In the genomic region with DNA sequence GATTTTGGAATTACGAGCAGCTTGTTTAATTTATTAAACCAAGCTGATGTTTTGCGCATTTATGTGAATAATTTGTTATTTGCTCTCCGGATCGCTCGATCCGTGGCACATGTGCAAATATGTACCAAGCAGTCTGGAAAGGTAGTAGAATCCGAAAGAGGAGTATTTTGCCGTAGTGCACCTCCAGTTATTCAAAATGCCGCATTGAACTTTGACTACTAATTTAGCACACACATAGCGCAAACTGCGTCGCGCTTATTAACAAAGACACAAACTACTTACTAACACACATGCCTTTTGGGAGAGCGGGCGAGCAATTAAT, we compare ENCODE assay signal across 1 fruit fly cellular context.
TF ChIP-seq lines count a peak whose summit lies in the region.

No protein-coding gene starts in this region.

TF ChIP-seq in whole organism, embryonic, 481 proteins besides CTCF, POLR2A, EP300 and RAD21 (continued from another document and continues in another):
- TF ChIP-seq Eip74EF (GFP tag; optimal IDR thresholded peaks at IDR 0.05; lab: Kevin White, UChicago) (no peak), Kr (GFP tag; optimal IDR thresholded peaks at IDR 0.05; lab: Kevin White, UChicago) (no peak), Fer3 (tag; optimal IDR thresholded peaks at IDR 0.05; lab: Kevin White, UChicago) (peak; percentile 45), esg (GFP tag; conservative IDR thresholded peaks at IDR 0.05; lab: Robert Waterston, UW) (no peak), ind (GFP tag; optimal IDR thresholded peaks at IDR 0.05; lab: Kevin White, UChicago) (no peak), CG16779 (GFP tag; IDR thresholded peaks at IDR 0.05; lab: Robert Waterston, UW) (no peak), fd102C (GFP tag; optimal IDR thresholded peaks at IDR 0.05; lab: Kevin White, UChicago) (no peak), Dek (tag; optimal IDR thresholded peaks at IDR 0.05; lab: Kevin White, UChicago) (peak; percentile 19), nau (GFP tag; optimal IDR thresholded peaks at IDR 0.05; lab: Kevin White, UChicago) (no peak), CG3726 (GFP tag; IDR thresholded peaks at IDR 0.05; lab: Robert Waterston, UW) (no peak), CG10209 (GFP tag; optimal IDR thresholded peaks at IDR 0.05; lab: Kevin White, UChicago) (peak; percentile 33), jumu (GFP tag; optimal IDR thresholded peaks at IDR 0.05; lab: Kevin White, UChicago) (no peak), CG30403 (GFP tag; optimal IDR thresholded peaks at IDR 0.05; lab: Kevin White, UChicago) (no peak), CG10959 (GFP tag; IDR thresholded peaks at IDR 0.05; lab: Robert Waterston, UW) (no peak), NC2β (GFP tag; optimal IDR thresholded peaks at IDR 0.05; lab: Kevin White, UChicago) (no peak), Lpt (GFP tag; optimal IDR thresholded peaks at IDR 0.05; lab: Kevin White, UChicago) (no peak), CG18619 (GFP tag; optimal IDR thresholded peaks at IDR 0.05; lab: Kevin White, UChicago) (peak; percentile 20), btn (GFP tag; optimal IDR thresholded peaks at IDR 0.05; lab: Kevin White, UChicago) (no peak), Atf-2 (GFP tag; optimal IDR thresholded peaks at IDR 0.05; lab: Kevin White, UChicago) (no peak), CG1832 (GFP tag; optimal IDR thresholded peaks at IDR 0.05; lab: Kevin White, UChicago) (no peak), CG11398 (GFP tag; optimal IDR thresholded peaks at IDR 0.05; lab: Kevin White, UChicago) (peak; percentile 41), Bdp1 (GFP tag; optimal IDR thresholded peaks at IDR 0.05; lab: Kevin White, UChicago) (no peak), rib (GFP tag; IDR thresholded peaks at IDR 0.05; lab: Robert Waterston, UW) (no peak), CG9876 (GFP tag; optimal IDR thresholded peaks at IDR 0.05; lab: Kevin White, UChicago) (peak; percentile 20), CG18476 (GFP tag; optimal IDR thresholded peaks at IDR 0.05; lab: Kevin White, UChicago) (no peak), yki (optimal IDR thresholded peaks at IDR 0.05; lab: Kevin White, UChicago) (no peak), hth (optimal IDR thresholded peaks at IDR 0.05; lab: Kevin White, UChicago) (no peak), CG3281 (GFP tag; optimal IDR thresholded peaks at IDR 0.05; lab: Kevin White, UChicago) (peak; percentile 49), row (GFP tag; IDR thresholded peaks at IDR 0.05; lab: Robert Waterston, UW) (no peak), Fer2 (tag; optimal IDR thresholded peaks at IDR 0.05; lab: Kevin White, UChicago) (no peak), cad (GFP tag; optimal IDR thresholded peaks at IDR 0.05; lab: Kevin White, UChicago) (no peak), da (GFP tag; optimal IDR thresholded peaks at IDR 0.05; lab: Kevin White, UChicago) (no peak), CG2202 (tag; optimal IDR thresholded peaks at IDR 0.05; lab: Kevin White, UChicago) (no peak), sug (tag; optimal IDR thresholded peaks at IDR 0.05; lab: Kevin White, UChicago) (peak; percentile 26), CG13296 (GFP tag; optimal IDR thresholded peaks at IDR 0.05; lab: Kevin White, UChicago) (peak; percentile 68), CG1024 (GFP tag; IDR thresholded peaks at IDR 0.05; lab: Robert Waterston, UW) (no peak), hbn (GFP tag; IDR thresholded peaks at IDR 0.05; lab: Robert Waterston, UW; ENCODE audit: partially characterized antibody) (no peak), CG14050 (GFP tag; IDR thresholded peaks at IDR 0.05; lab: Robert Waterston, UW) (no peak), Nf-YB (GFP tag; optimal IDR thresholded peaks at IDR 0.05; lab: Kevin White, UChicago) (no peak), CG11093 (GFP tag; IDR thresholded peaks at IDR 0.05; lab: Robert Waterston, UW) (no peak), CG17802 (tag; optimal IDR thresholded peaks at IDR 0.05; lab: Kevin White, UChicago) (no peak), Gug (GFP tag; IDR thresholded peaks at IDR 0.05; lab: Robert Waterston, UW) (no peak), kni (GFP tag; optimal IDR thresholded peaks at IDR 0.05; lab: Kevin White, UChicago) (no peak), Hmx (GFP tag; optimal IDR thresholded peaks at IDR 0.05; lab: Kevin White, UChicago) (no peak), CG12391 (tag; optimal IDR thresholded peaks at IDR 0.05; lab: Kevin White, UChicago) (no peak), C15 (GFP tag; IDR thresholded peaks at IDR 0.05; lab: Robert Waterston, UW) (no peak), CG2116 (GFP tag; optimal IDR thresholded peaks at IDR 0.05; lab: Kevin White, UChicago) (peak; percentile 8), Med (GFP tag; lab: Kevin White, UChicago) (peak; percentile 93), CG8388 (GFP tag; optimal IDR thresholded peaks at IDR 0.05; lab: Kevin White, UChicago) (no peak), toy (GFP tag; IDR thresholded peaks at IDR 0.05; lab: Robert Waterston, UW) (no peak), CG12071 (GFP tag; optimal IDR thresholded peaks at IDR 0.05; lab: Kevin White, UChicago) (peak; percentile 48), Elba2 (GFP tag; optimal IDR thresholded peaks at IDR 0.05; lab: Kevin White, UChicago) (no peak), CG33557 (GFP tag; optimal IDR thresholded peaks at IDR 0.05; lab: Kevin White, UChicago) (no peak), CG17186 (GFP tag; optimal IDR thresholded peaks at IDR 0.05; lab: Kevin White, UChicago) (no peak), CG33213 (GFP tag; optimal IDR thresholded peaks at IDR 0.05; lab: Kevin White, UChicago) (peak; percentile 73), CG9437 (GFP tag; optimal IDR thresholded peaks at IDR 0.05; lab: Kevin White, UChicago) (no peak), Ada2b (GFP tag; IDR thresholded peaks at IDR 0.05; lab: Robert Waterston, UW) (peak; percentile 22; the same call in 1 of the 2 replicates), CG6765 (GFP tag; optimal IDR thresholded peaks at IDR 0.05; lab: Kevin White, UChicago) (peak; percentile 76), pfk (GFP tag; optimal IDR thresholded peaks at IDR 0.05; lab: Kevin White, UChicago) (peak; percentile 38), D19B (GFP tag; optimal IDR thresholded peaks at IDR 0.05; lab: Kevin White, UChicago) (no peak), Xbp1 (GFP tag; optimal IDR thresholded peaks at IDR 0.05; lab: Kevin White, UChicago) (no peak), knrl (GFP tag; IDR thresholded peaks at IDR 0.05; lab: Robert Waterston, UW; ENCODE audit: partially characterized antibody) (no peak), zen2 (GFP tag; IDR thresholded peaks at IDR 0.05; lab: Robert Waterston, UW; ENCODE audit: partially characterized antibody) (no peak), Optix (GFP tag; IDR thresholded peaks at IDR 0.05; lab: Robert Waterston, UW) (no peak), CG10147 (GFP tag; optimal IDR thresholded peaks at IDR 0.05; lab: Kevin White, UChicago) (no peak), sna (GFP tag; IDR thresholded peaks at IDR 0.05; lab: Robert Waterston, UW; ENCODE audit: partially characterized antibody) (no peak), Lhr (GFP tag; optimal IDR thresholded peaks at IDR 0.05; lab: Kevin White, UChicago) (no peak), gcm (GFP tag; optimal IDR thresholded peaks at IDR 0.05; lab: Kevin White, UChicago) (no peak), sens-2 (GFP tag; IDR thresholded peaks at IDR 0.05; lab: Robert Waterston, UW) (no peak), Hmr (GFP tag; optimal IDR thresholded peaks at IDR 0.05; lab: Kevin White, UChicago) (peak; percentile 81), otp (GFP tag; IDR thresholded peaks at IDR 0.05; lab: Robert Waterston, UW) (no peak; the same call in 2 of the 3 replicates), CG8478 (optimal IDR thresholded peaks at IDR 0.05; lab: Kevin White, UChicago) (no peak), Hr51 (GFP tag; optimal IDR thresholded peaks at IDR 0.05; lab: Kevin White, UChicago) (peak in 1 of 2 experiments; percentile 45), aop (GFP tag; IDR thresholded peaks at IDR 0.05; lab: Robert Waterston, UW) (no peak), Oli (tag; optimal IDR thresholded peaks at IDR 0.05; lab: Kevin White, UChicago) (no peak), CG9215 (GFP tag; IDR thresholded peaks at IDR 0.05; lab: Robert Waterston, UW) (no peak), Adf1 (GFP tag; IDR thresholded peaks at IDR 0.05; lab: Robert Waterston, UW) (peak; percentile 38; the same call in 1 of the 2 replicates), az2 (GFP tag; optimal IDR thresholded peaks at IDR 0.05; lab: Kevin White, UChicago) (no peak), mirr (GFP tag; optimal IDR thresholded peaks at IDR 0.05; lab: Kevin White, UChicago) (peak; percentile 79), vvl (GFP tag; IDR thresholded peaks at IDR 0.05; lab: Robert Waterston, UW) (0 out of 2 replicates have a peak, but pooled peaks have one; percentile 31), Hr78 (GFP tag; optimal IDR thresholded peaks at IDR 0.05; lab: Kevin White, UChicago) (no peak), trem (tag; optimal IDR thresholded peaks at IDR 0.05; lab: Kevin White, UChicago) (no peak), lola (GFP tag; optimal IDR thresholded peaks at IDR 0.05; lab: Kevin White, UChicago) (no peak), CG13287 (GFP tag; IDR thresholded peaks at IDR 0.05; lab: Robert Waterston, UW; ENCODE audit: partially characterized antibody) (no peak), CG6689 (GFP tag; IDR thresholded peaks at IDR 0.05; lab: Robert Waterston, UW) (no peak), grau (tag; optimal IDR thresholded peaks at IDR 0.05; lab: Kevin White, UChicago) (no peak), CG34224 (GFP tag; IDR thresholded peaks at IDR 0.05; lab: Robert Waterston, UW; ENCODE audit: partially characterized antibody) (no peak), CG10366 (GFP tag; IDR thresholded peaks at IDR 0.05; lab: Robert Waterston, UW) (no peak), exex (tag; optimal IDR thresholded peaks at IDR 0.05; lab: Kevin White, UChicago) (peak; percentile 3), CG11696 (GFP tag; IDR thresholded peaks at IDR 0.05; lab: Robert Waterston, UW) (no peak), Scr (GFP tag; IDR thresholded peaks at IDR 0.05; lab: Robert Waterston, UW; ENCODE audit: partially characterized antibody) (no peak), gsb (GFP tag; IDR thresholded peaks at IDR 0.05; lab: Robert Waterston, UW) (peak; percentile 52; the same call in 1 of the 2 replicates), CG18262 (tag; optimal IDR thresholded peaks at IDR 0.05; lab: Kevin White, UChicago) (no peak), CG6854 (GFP tag; optimal IDR thresholded peaks at IDR 0.05; lab: Kevin White, UChicago) (peak; percentile 15), sob (GFP tag; IDR thresholded peaks at IDR 0.05; lab: Robert Waterston, UW) (no peak), pnt (GFP tag; optimal IDR thresholded peaks at IDR 0.05; lab: Kevin White, UChicago) (no peak), dysf (GFP tag; IDR thresholded peaks at IDR 0.05; lab: Robert Waterston, UW) (no peak), CG2678 (tag; optimal IDR thresholded peaks at IDR 0.05; lab: Kevin White, UChicago) (no peak), Sry-β (GFP tag; optimal IDR thresholded peaks at IDR 0.05; lab: Kevin White, UChicago) (no peak), croc (GFP tag; conservative IDR thresholded peaks at IDR 0.05; lab: Robert Waterston, UW) (0 out of 3 replicates have a peak, but pooled peaks have one; percentile 8), tll (GFP tag; optimal IDR thresholded peaks at IDR 0.05; lab: Kevin White, UChicago) (no peak), Hey (tag; optimal IDR thresholded peaks at IDR 0.05; lab: Kevin White, UChicago) (peak; percentile 65), ranshi (GFP tag; IDR thresholded peaks at IDR 0.05; lab: Robert Waterston, UW) (no peak), HLH4C (GFP tag; IDR thresholded peaks at IDR 0.05; lab: Robert Waterston, UW; ENCODE audit: partially characterized antibody) (no peak), ara (GFP tag; IDR thresholded peaks at IDR 0.05; lab: Robert Waterston, UW) (no peak), klu (GFP tag; IDR thresholded peaks at IDR 0.05; lab: Robert Waterston, UW) (no peak), Hsf (GFP tag; optimal IDR thresholded peaks at IDR 0.05; lab: Kevin White, UChicago) (no peak), CG13123 (GFP tag; optimal IDR thresholded peaks at IDR 0.05; lab: Kevin White, UChicago) (no peak), CG3847 (GFP tag; IDR thresholded peaks at IDR 0.05; lab: Robert Waterston, UW) (no peak), CG9932 (GFP tag; IDR thresholded peaks at IDR 0.05; lab: Robert Waterston, UW) (peak; percentile 49), grn (GFP tag; optimal IDR thresholded peaks at IDR 0.05; lab: Kevin White, UChicago) (peak; percentile 1), cwo (GFP tag; optimal IDR thresholded peaks at IDR 0.05; lab: Kevin White, UChicago) (peak; percentile 56), CG12942 (GFP tag; optimal IDR thresholded peaks at IDR 0.05; lab: Kevin White, UChicago) (no peak), ro (GFP tag; IDR thresholded peaks at IDR 0.05; lab: Robert Waterston, UW) (no peak), trh (GFP tag; optimal IDR thresholded peaks at IDR 0.05; lab: Kevin White, UChicago) (no peak), ftz-f1 (GFP tag; optimal IDR thresholded peaks at IDR 0.05; lab: Kevin White, UChicago) (no peak), Chrac-16 (GFP tag; optimal IDR thresholded peaks at IDR 0.05; lab: Kevin White, UChicago) (no peak), CG4617 (GFP tag; optimal IDR thresholded peaks at IDR 0.05; lab: Kevin White, UChicago; ENCODE audit: borderline replicate concordance) (no peak), CG32767 (GFP tag; IDR thresholded peaks at IDR 0.05; lab: Robert Waterston, UW) (no peak), disco-r (GFP tag; optimal IDR thresholded peaks at IDR 0.05; lab: Kevin White, UChicago) (no peak), run (tag; optimal IDR thresholded peaks at IDR 0.05; lab: Kevin White, UChicago) (no peak), CG6791 (GFP tag; IDR thresholded peaks at IDR 0.05; lab: Robert Waterston, UW; ENCODE audit: partially characterized antibody) (no peak), CG8924 (tag; optimal IDR thresholded peaks at IDR 0.05; lab: Kevin White, UChicago) (no peak), CG7786 (GFP tag; optimal IDR thresholded peaks at IDR 0.05; lab: Kevin White, UChicago) (no peak), CG7745 (tag; optimal IDR thresholded peaks at IDR 0.05; lab: Kevin White, UChicago) (no peak), CG15479 (GFP tag; optimal IDR thresholded peaks at IDR 0.05; lab: Kevin White, UChicago) (no peak), Hr3 (GFP tag; optimal IDR thresholded peaks at IDR 0.05; lab: Kevin White, UChicago) (no peak), Trl (optimal IDR thresholded peaks at IDR 0.05; lab: Kevin White, UChicago) (peak in 1 of 2 experiments; percentile 35), Trl (GFP tag; optimal IDR thresholded peaks at IDR 0.05; lab: Kevin White, UChicago) (peak; percentile 21), CG9817 (tag; optimal IDR thresholded peaks at IDR 0.05; lab: Kevin White, UChicago) (no peak), abd-A (tag; optimal IDR thresholded peaks at IDR 0.05; lab: Kevin White, UChicago) (peak; percentile 52), MTF-1 (GFP tag; optimal IDR thresholded peaks at IDR 0.05; lab: Kevin White, UChicago; ENCODE audit: borderline replicate concordance) (no peak), Fer1 (GFP tag; optimal IDR thresholded peaks at IDR 0.05; lab: Kevin White, UChicago) (peak; percentile 67)
